Worm (Caenorhabditis elegans) whole organism, L2 larva: Measurements from ENCODE around the gene arx-2.
A peak's percentile ranks its signal among the peaks of the same experiment; 100 is the strongest.

Experiments
- C34F6.9 ChIP-seq: fragments of 150-350 bp; optimal IDR thresholded peaks from 2 replicates; lab custom pipeline; 2014; ENCODE audit warnings: missing biosample characterization, missing genetic modification characterization
- F13H6.1 ChIP-seq: sonication (generic microtip); optimal IDR thresholded peaks from 2 replicates; lab custom pipeline; 2016; ENCODE audit warnings: missing genetic modification characterization, missing compliant biosample characterization
- R02D3.7 ChIP-seq: fragments of 150-350 bp; optimal IDR thresholded peaks from 2 replicates; lab custom pipeline; 2014; ENCODE audit warnings: missing biosample characterization, missing genetic modification characterization
- ZK546.5 ChIP-seq: sonication (generic microtip); optimal IDR thresholded peaks from 2 replicates; lab custom pipeline; 2017; ENCODE audit warnings: missing biosample characterization, missing genetic modification characterization
- alr-1 ChIP-seq: fragments of 150-350 bp; optimal IDR thresholded peaks from 2 replicates; lab custom pipeline; 2014; ENCODE audit warnings: missing biosample characterization, missing genetic modification characterization
- blmp-1 ChIP-seq: sonication (generic microtip); optimal IDR thresholded peaks from 2 replicates; lab custom pipeline; 2017; ENCODE audit warnings: missing genetic modification characterization, mild to moderate bottlenecking, missing compliant biosample characterization, antibody characterized with exemption, moderate library complexity; ENCODE audit not compliant: insufficient read depth
- ceh-16 ChIP-seq: fragments of 150-350 bp; optimal IDR thresholded peaks from 2 replicates; lab custom pipeline; 2014; ENCODE audit warnings: missing biosample characterization, missing genetic modification characterization
- ceh-82 ChIP-seq: fragments of 150-350 bp; optimal IDR thresholded peaks from 2 replicates; lab custom pipeline; 2014; ENCODE audit warnings: missing biosample characterization, missing genetic modification characterization
- crh-2 ChIP-seq: sonication (generic microtip); optimal IDR thresholded peaks from 2 replicates; lab custom pipeline; 2017; ENCODE audit warnings: missing biosample characterization, missing genetic modification characterization
- dmd-4 ChIP-seq: sonication (generic microtip); optimal IDR thresholded peaks from 2 replicates; lab custom pipeline; 2017; ENCODE audit warnings: missing biosample characterization, missing genetic modification characterization
- egl-27 ChIP-seq: sonication (generic microtip); optimal IDR thresholded peaks from 3 replicates; lab custom pipeline; 2017; ENCODE audit warnings: missing biosample characterization, missing genetic modification reagents, missing genetic modification characterization
- elt-1 ChIP-seq: fragments of 150-350 bp; optimal IDR thresholded peaks from 2 replicates; lab custom pipeline; 2014; ENCODE audit warnings: missing biosample characterization, missing genetic modification characterization
- elt-3 ChIP-seq: sonication (generic microtip); optimal IDR thresholded peaks from 2 replicates; lab custom pipeline; 2017; ENCODE audit warnings: missing biosample characterization, missing genetic modification characterization
- fos-1 ChIP-seq: fragments of 150-350 bp; optimal IDR thresholded peaks from 2 replicates; lab custom pipeline; 2014; ENCODE audit warnings: missing biosample characterization, missing genetic modification characterization
- gmeb-1 ChIP-seq: fragments of 150-350 bp; optimal IDR thresholded peaks from 2 replicates; lab custom pipeline; 2014; ENCODE audit warnings: missing biosample characterization, missing genetic modification characterization
- lin-11 ChIP-seq: fragments of 150-350 bp; sonication (generic microtip); optimal IDR thresholded peaks from 2 replicates; lab custom pipeline; 2014; ENCODE audit warnings: missing biosample characterization, missing genetic modification characterization, inconsistent platforms, mixed read lengths
- lin-13 ChIP-seq: fragments of 150-350 bp; optimal IDR thresholded peaks from 2 replicates; lab custom pipeline; 2014; ENCODE audit warnings: missing biosample characterization, missing genetic modification reagents, missing genetic modification characterization
- lin-39 ChIP-seq: fragments of 150-350 bp; optimal IDR thresholded peaks from 2 replicates; lab custom pipeline; 2014; ENCODE audit warnings: missing biosample characterization, missing genetic modification reagents, missing genetic modification characterization
- lsy-2 ChIP-seq, 2 experiments: fragments of 150-350 bp in 1 of 2; sonication (generic microtip) in 1 of 2; optimal IDR thresholded peaks; 2 replicates each; lab custom pipeline; 2014 to 2017; ENCODE audit warnings: missing biosample characterization in 2 of 2, missing genetic modification characterization in 2 of 2
- mab-5 ChIP-seq: fragments of 150-350 bp; optimal IDR thresholded peaks from 2 replicates; lab custom pipeline; 2014; ENCODE audit warnings: missing biosample characterization, missing genetic modification characterization
- mbf-1 ChIP-seq: sonication (generic microtip); optimal IDR thresholded peaks from 2 replicates; lab custom pipeline; 2017; ENCODE audit warnings: missing biosample characterization, missing genetic modification characterization
- nhr-10 ChIP-seq: sonication (generic microtip); optimal IDR thresholded peaks from 2 replicates; lab custom pipeline; 2017; ENCODE audit warnings: missing biosample characterization, missing genetic modification characterization
- nhr-11 ChIP-seq: fragments of 150-350 bp; optimal IDR thresholded peaks from 2 replicates; lab custom pipeline; 2014; ENCODE audit warnings: missing biosample characterization, missing genetic modification characterization
- nhr-12 ChIP-seq: fragments of 150-350 bp; optimal IDR thresholded peaks from 2 replicates; lab custom pipeline; 2014; ENCODE audit warnings: missing biosample characterization, missing genetic modification characterization
- nhr-129 ChIP-seq: fragments of 150-350 bp; optimal IDR thresholded peaks from 2 replicates; lab custom pipeline; 2014; ENCODE audit warnings: missing biosample characterization, missing genetic modification characterization
- nhr-21 ChIP-seq: fragments of 150-350 bp; optimal IDR thresholded peaks from 2 replicates; lab custom pipeline; 2014; ENCODE audit warnings: missing biosample characterization, missing genetic modification characterization
- nhr-23 ChIP-seq: fragments of 150-350 bp; optimal IDR thresholded peaks from 2 replicates; lab custom pipeline; 2014; ENCODE audit warnings: missing biosample characterization, missing genetic modification reagents, missing genetic modification characterization
- nhr-237 ChIP-seq: fragments of 150-350 bp; optimal IDR thresholded peaks from 2 replicates; lab custom pipeline; 2014; ENCODE audit warnings: missing biosample characterization, missing genetic modification characterization
- nhr-25 ChIP-seq: fragments of 150-350 bp; sonication (generic microtip); optimal IDR thresholded peaks from 3 replicates; lab custom pipeline; 2014; ENCODE audit warnings: missing biosample characterization, missing genetic modification characterization
- nhr-6 ChIP-seq: fragments of 150-350 bp; optimal IDR thresholded peaks from 2 replicates; lab custom pipeline; 2014; ENCODE audit warnings: missing biosample characterization, missing genetic modification characterization
- nhr-77 ChIP-seq: fragments of 150-350 bp; optimal IDR thresholded peaks from 2 replicates; lab custom pipeline; 2014; ENCODE audit warnings: missing biosample characterization, missing genetic modification characterization
- peb-1 ChIP-seq: fragments of 150-350 bp; optimal IDR thresholded peaks from 2 replicates; lab custom pipeline; 2014; ENCODE audit warnings: missing biosample characterization, missing genetic modification characterization
- sem-4 ChIP-seq: fragments of 150-350 bp; optimal IDR thresholded peaks from 2 replicates; lab custom pipeline; 2014; ENCODE audit warnings: missing biosample characterization, missing genetic modification reagents, missing genetic modification characterization
- skn-1 ChIP-seq: sonication (generic microtip); optimal IDR thresholded peaks from 2 replicates; lab custom pipeline; 2017; ENCODE audit warnings: missing biosample characterization, missing genetic modification characterization
- sma-3 ChIP-seq: sonication (generic microtip); optimal IDR thresholded peaks from 2 replicates; lab custom pipeline; 2016; ENCODE audit warnings: missing genetic modification reagents, missing genetic modification characterization, missing compliant biosample characterization
- sma-9 ChIP-seq, 2 experiments: fragments of 150-350 bp in 1 of 2; sonication (generic microtip) in 1 of 2; optimal IDR thresholded peaks; 2 replicates each; lab custom pipeline; 2014 to 2016; ENCODE audit warnings: missing genetic modification characterization in 2 of 2, mild to moderate bottlenecking in 1 of 2, missing biosample characterization in 1 of 2, missing compliant biosample characterization in 1 of 2, missing genetic modification reagents in 1 of 2, moderate library complexity in 1 of 2
- unc-39 ChIP-seq: fragments of 150-350 bp; optimal IDR thresholded peaks from 2 replicates; lab custom pipeline; 2014; ENCODE audit warnings: missing biosample characterization, missing genetic modification characterization
- unc-55 ChIP-seq: fragments of 150-350 bp; sonication (generic microtip); optimal IDR thresholded peaks from 3 replicates; lab custom pipeline; 2014; ENCODE audit warnings: missing biosample characterization, missing genetic modification reagents, missing genetic modification characterization
- unc-62 ChIP-seq: fragments of 150-350 bp; optimal IDR thresholded peaks from 2 replicates; lab custom pipeline; 2014; ENCODE audit warnings: missing biosample characterization, missing genetic modification reagents, missing genetic modification characterization
- zag-1 ChIP-seq: fragments of 150-350 bp; optimal IDR thresholded peaks from 2 replicates; lab custom pipeline; 2014; ENCODE audit warnings: missing biosample characterization, missing genetic modification characterization
- ztf-1 ChIP-seq: fragments of 200-800 bp; sonication (Bioruptor generic); conservative IDR thresholded peaks from 2 replicates; pipeline ENCODE4 v1.3.6; 2022; ENCODE audit warnings: missing genetic modification characterization, missing compliant biosample characterization
- ztf-11 ChIP-seq: sonication (generic microtip); optimal IDR thresholded peaks from 2 replicates; lab custom pipeline; 2017; ENCODE audit warnings: missing biosample characterization, missing genetic modification characterization
- ztf-4 ChIP-seq: fragments of 150-350 bp; optimal IDR thresholded peaks from 2 replicates; lab custom pipeline; 2014; ENCODE audit warnings: missing biosample characterization, missing genetic modification characterization

The arx-2 gene

DNA sequence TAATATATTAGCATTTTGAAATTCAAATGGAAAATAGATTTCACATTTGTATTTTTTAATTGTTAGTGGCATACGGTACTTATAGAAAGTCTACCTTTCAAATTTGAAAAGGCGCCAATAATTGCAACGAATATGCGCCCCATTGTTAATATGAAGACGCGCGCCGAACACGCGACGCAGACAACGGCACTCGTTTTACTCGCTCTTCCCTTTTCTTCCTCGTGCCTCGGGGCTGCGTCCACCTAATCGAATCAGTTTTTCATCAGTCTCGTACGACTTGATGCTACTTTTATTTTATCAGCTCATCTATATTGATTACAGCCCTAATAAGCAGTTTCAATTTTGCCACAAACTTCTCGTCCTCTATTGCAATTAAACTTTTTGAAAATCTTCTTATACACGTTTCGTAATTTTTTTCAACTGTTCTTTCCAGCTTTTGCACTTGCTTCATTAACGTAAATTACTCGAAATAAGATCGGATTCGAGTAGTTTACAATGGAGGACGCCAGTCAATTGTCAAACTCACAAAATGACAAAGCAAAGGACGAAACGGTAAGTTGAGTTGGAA, 23.8 kb upstream of the arx-2 start, which contains the start of gene cash-1 (continued):
- TF ChIP-seq ceh-16 (tag; lab: Kevin White, UChicago) (no peak), ztf-4 (tag; lab: Kevin White, UChicago) (no peak), alr-1 (no peak), nhr-21 (tag; lab: Kevin White, UChicago) (peak; percentile 6), unc-39 (no peak), ZK546.5 (no peak), C34F6.9 (tag; lab: Kevin White, UChicago) (peak; percentile 66), lin-13 (GFP tag; lab: Kevin White, UChicago) (peak; percentile 72)

DNA sequence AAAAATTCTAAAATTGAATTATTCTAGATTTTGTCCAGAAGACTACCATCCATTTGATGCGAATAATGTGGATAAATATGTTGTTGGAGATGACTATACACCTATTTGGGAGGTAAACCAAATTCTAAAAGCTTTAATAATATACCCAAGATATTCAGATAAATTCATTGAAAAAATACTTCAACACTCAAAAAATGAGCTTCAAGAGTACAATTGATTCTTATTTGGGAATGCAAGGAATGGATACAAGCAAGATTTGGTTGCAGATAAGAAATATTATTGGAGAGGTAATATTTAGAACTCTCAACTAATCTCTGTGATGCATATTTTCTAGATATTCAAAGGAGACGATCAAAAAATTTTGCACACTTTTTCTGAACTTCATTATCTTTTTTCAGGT, 22.0 kb upstream of the arx-2 start:
- TF ChIP-seq lin-11 = no peak
- no peak for TF ChIP-seq sma-3 (GFP tag; lab: Kevin White, UChicago)
- no peak for TF ChIP-seq gmeb-1 (tag; lab: Kevin White, UChicago)
- no peak for TF ChIP-seq mbf-1 (tag; lab: Kevin White, UChicago)
- TF ChIP-seq lsy-2 (tag; optimal IDR thresholded peaks at IDR 0.05; lab: Kevin White, UChicago) = no peak
- TF ChIP-seq unc-39 = no peak

DNA sequence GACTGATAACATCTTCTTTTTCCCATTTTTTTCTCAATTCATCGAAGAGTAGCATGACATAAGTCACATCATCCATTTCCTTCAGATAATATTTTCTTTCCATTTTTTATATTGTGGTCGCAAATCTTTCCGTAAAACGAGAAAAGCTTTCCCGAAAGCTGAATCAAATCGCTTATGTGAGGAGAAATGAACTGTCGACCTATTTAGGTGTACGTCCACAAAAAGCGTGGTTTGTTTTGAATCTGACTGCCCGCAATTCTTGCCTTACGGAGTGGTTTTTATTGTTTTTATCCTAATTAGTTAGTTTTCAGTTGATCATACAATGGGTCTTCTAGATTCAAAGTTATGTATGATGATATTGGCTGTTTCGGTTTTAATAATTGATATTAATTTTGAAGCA, 20.1 kb upstream of the arx-2 start, which contains the start of gene ttll-15:
ttll-15 (plus strand) TSS at position 301 of the 400 bp plus-strand sequence.
- TF ChIP-seq R02D3.7 (tag; lab: Kevin White, UChicago) = no peak
- no peak for TF ChIP-seq nhr-237 (tag; lab: Kevin White, UChicago)

DNA sequence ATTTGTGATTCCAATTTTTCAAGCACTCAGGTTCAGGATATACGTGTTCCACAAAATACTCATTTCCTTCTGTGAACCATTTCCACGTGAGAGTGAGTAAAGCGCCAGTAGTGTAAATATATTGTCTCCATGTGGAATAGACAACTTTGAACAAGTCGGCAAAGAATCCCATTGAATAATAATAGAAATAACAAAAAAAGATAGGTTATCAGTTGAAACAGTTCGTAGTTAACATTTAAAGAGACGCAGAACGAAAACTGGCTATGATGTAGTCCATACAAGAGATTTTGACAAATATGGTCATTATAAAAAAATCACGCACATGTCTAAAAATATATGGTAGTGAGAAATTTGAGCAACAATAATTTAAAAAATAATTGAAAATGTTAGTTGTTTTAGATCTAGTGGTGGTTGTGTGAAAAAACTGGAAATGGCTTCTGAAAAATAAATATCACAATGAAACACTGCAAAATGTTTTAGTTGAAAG, 19.4 kb upstream of the arx-2 start, which contains the start of gene ceeh-2:
ceeh-2 (minus strand) TSS at position 437 of the 487 bp plus-strand sequence.
- peak; percentile 6 for TF ChIP-seq fos-1 (tag; lab: Kevin White, UChicago)
- TF ChIP-seq ztf-4 (tag; lab: Kevin White, UChicago) = no peak
- TF ChIP-seq mab-5 (tag; lab: Kevin White, UChicago) = no peak
- TF ChIP-seq nhr-129 = no peak
- TF ChIP-seq blmp-1 (tag; lab: Kevin White, UChicago) = no peak
- peak; percentile 17 for TF ChIP-seq sma-9 (GFP tag; optimal IDR thresholded peaks at IDR 0.05; lab: Kevin White, UChicago)
- TF ChIP-seq sma-9 (tag; optimal IDR thresholded peaks at IDR 0.05; lab: Kevin White, UChicago) = no peak
- no peak for TF ChIP-seq ztf-1 (GFP tag; lab: Robert Waterston, UW)
- TF ChIP-seq nhr-6 (tag; lab: Kevin White, UChicago) = no peak
- no peak for TF ChIP-seq lin-39 (tag; lab: Kevin White, UChicago)

DNA sequence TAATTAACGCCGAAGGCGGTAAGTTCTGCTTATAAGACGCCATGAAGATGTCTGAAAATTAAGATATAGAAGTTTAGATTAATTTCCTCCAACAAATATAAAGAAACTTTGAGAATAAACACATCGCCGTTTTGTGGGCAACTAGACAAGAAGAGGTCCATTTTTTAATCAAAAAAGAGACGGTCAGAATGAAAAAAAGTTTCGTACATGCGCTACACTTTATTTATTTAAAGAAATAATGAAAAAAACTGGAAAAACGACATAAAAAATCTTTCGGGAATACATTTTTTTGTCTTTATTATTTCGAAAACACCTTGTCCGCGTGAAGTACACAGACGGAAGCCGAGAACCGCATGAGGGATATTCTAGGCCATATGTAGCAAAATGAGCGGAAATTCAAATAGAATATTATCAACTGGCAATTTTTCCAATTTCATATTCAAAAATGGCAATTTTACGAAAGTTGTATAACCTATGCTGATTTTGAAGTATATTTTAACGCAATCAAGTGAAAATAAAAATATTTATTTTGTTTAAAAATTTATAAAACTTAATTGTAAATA, 17.7 kb upstream of the arx-2 start, which contains the start of gene sluh-7:
sluh-7 (minus strand) TSS at position 51 of the 563 bp plus-strand sequence.
- TF ChIP-seq nhr-11 (tag; lab: Kevin White, UChicago) (no peak), nhr-237 (tag; lab: Kevin White, UChicago) (no peak), egl-27 (tag; lab: Kevin White, UChicago) (peak; percentile 18), nhr-77 (no peak), lin-13 (GFP tag; lab: Kevin White, UChicago) (peak; percentile 80), nhr-25 (tag; lab: Kevin White, UChicago) (peak; percentile 84), unc-62 (GFP tag; lab: Kevin White, UChicago) (no peak), peb-1 (tag; lab: Kevin White, UChicago) (no peak), alr-1 (no peak), sem-4 (tag; lab: Kevin White, UChicago) (peak; percentile 64), dmd-4 (no peak), zag-1 (tag; lab: Kevin White, UChicago) (no peak), F13H6.1 (tag; lab: Kevin White, UChicago) (peak; percentile 82), lsy-2 (tag; optimal IDR thresholded peaks at IDR 0.05; lab: Kevin White, UChicago) (peak; percentile 67 to 90), nhr-6 (tag; lab: Kevin White, UChicago) (peak; percentile 65), ztf-11 (tag; lab: Kevin White, UChicago) (no peak), ztf-1 (GFP tag; lab: Robert Waterston, UW) (no peak), lin-11 (peak; percentile 18), crh-2 (tag; lab: Kevin White, UChicago) (peak; percentile 82), skn-1 (tag; lab: Kevin White, UChicago) (no peak), nhr-10 (tag; lab: Kevin White, UChicago) (no peak), ceh-82 (tag; lab: Kevin White, UChicago) (no peak), elt-3 (tag; lab: Kevin White, UChicago) (no peak), fos-1 (tag; lab: Kevin White, UChicago) (peak; percentile 16), nhr-12 (no peak), unc-39 (no peak), nhr-23 (tag; lab: Kevin White, UChicago) (no peak), unc-55 (GFP tag; lab: Kevin White, UChicago) (peak; percentile 89), elt-1 (tag; lab: Kevin White, UChicago) (no peak), ztf-4 (tag; lab: Kevin White, UChicago) (no peak), R02D3.7 (tag; lab: Kevin White, UChicago) (no peak), lin-39 (tag; lab: Kevin White, UChicago) (no peak), gmeb-1 (tag; lab: Kevin White, UChicago) (peak; percentile 94)
